Worm (Caenorhabditis elegans) whole organism, L3 larva: ENCODE results near the gene F15H10.8.

Experiments
- ceh-82 ChIP-seq: fragments of 150-350 bp; optimal IDR thresholded peaks from 2 replicates; lab custom pipeline; 2014; ENCODE audit warnings: missing biosample characterization, missing genetic modification characterization
- ceh-9 ChIP-seq: sonication (generic microtip); optimal IDR thresholded peaks from 2 replicates; lab custom pipeline; 2018; ENCODE audit warnings: missing biosample characterization, missing genetic modification characterization
- fos-1 ChIP-seq: fragments of 150-350 bp; optimal IDR thresholded peaks from 2 replicates; lab custom pipeline; 2014; ENCODE audit warnings: missing biosample characterization, missing genetic modification characterization
- jun-1 ChIP-seq: fragments of 150-350 bp; optimal IDR thresholded peaks from 2 replicates; lab custom pipeline; 2014; ENCODE audit warnings: missing biosample characterization, missing genetic modification reagents, missing genetic modification characterization
- nhr-12 ChIP-seq: fragments of 150-350 bp; optimal IDR thresholded peaks from 2 replicates; lab custom pipeline; 2014; ENCODE audit warnings: missing biosample characterization, missing genetic modification characterization
- nhr-28 ChIP-seq: fragments of 150-350 bp; optimal IDR thresholded peaks from 2 replicates; lab custom pipeline; 2014; ENCODE audit warnings: missing biosample characterization, missing genetic modification characterization
- unc-62 ChIP-seq: fragments of 150-350 bp; sonication (generic microtip); optimal IDR thresholded peaks from 4 replicates; lab custom pipeline; 2014; ENCODE audit warnings: missing biosample characterization, missing genetic modification reagents, missing genetic modification characterization
- ztf-11 ChIP-seq: fragments of 150-350 bp; optimal IDR thresholded peaks from 2 replicates; lab custom pipeline; 2014; ENCODE audit warnings: missing biosample characterization, missing genetic modification characterization

DNA sequence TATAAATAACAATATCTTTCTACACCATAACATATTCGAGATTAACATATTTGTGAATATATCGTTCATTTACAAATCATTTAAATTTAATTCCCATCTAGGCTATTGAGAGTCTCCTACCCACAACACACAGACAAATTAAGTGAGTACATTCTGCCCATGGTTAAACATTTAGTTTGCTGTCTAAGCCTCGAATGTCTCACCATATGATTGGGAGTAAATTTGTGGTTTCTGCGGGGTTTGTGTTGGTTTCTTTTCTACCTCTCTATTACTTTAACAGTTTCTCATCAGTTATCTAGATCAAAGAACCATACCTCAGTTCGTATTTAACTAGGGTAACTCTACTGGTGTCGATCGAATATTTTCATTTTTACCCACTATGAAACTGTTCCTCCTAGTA lies 4.3 kb downstream of the F15H10.8 start, which contains the start of gene ugt-2:
- TF ChIP-seq unc-62 (no peak), fos-1 (no peak), ceh-9 (tag; lab: Kevin White, UChicago) (no peak), nhr-12 (no peak), ztf-11 (tag; lab: Kevin White, UChicago) (no peak), nhr-28 (tag; lab: Kevin White, UChicago) (no peak), jun-1 (tag; lab: Kevin White, UChicago) (no peak), ceh-82 (tag; lab: Kevin White, UChicago) (no peak)
